Fruit fly (Drosophila melanogaster): ENCODE results near the gene CG14408.

Gene CG14408

dm6 chrX:14832562-14833303, 900 bp upstream of the CG14408 start, which contains the start of gene CG14411 (continued):
- TF ChIP-seq slou (GFP tag; optimal IDR thresholded peaks at IDR 0.05) (no peak), org-1 (GFP tag; optimal IDR thresholded peaks at IDR 0.05) (no peak), Sox100B (GFP tag; optimal IDR thresholded peaks at IDR 0.05) (no peak), CG11504 (tag; optimal IDR thresholded peaks at IDR 0.05) (no peak), CG15696 (tag; optimal IDR thresholded peaks at IDR 0.05) (no peak), Bgb (GFP tag; IDR thresholded peaks at IDR 0.05; ENCODE audit: partially characterized antibody) (peak; percentile 29; the same call in 1 of the 2 replicates), CG12659 (GFP tag; optimal IDR thresholded peaks at IDR 0.05) (no peak), fd64A (GFP tag; optimal IDR thresholded peaks at IDR 0.05) (no peak), repo (GFP tag; optimal IDR thresholded peaks at IDR 0.05) (no peak), gem (tag; optimal IDR thresholded peaks at IDR 0.05) (no peak), CG1832 (GFP tag; optimal IDR thresholded peaks at IDR 0.05) (no peak), Rx (GFP tag; IDR thresholded peaks at IDR 0.05) (no peak), sc (optimal IDR thresholded peaks at IDR 0.05) (no peak), sc (GFP tag; optimal IDR thresholded peaks at IDR 0.05) (no peak), CG8765 (GFP tag; IDR thresholded peaks at IDR 0.05) (no peak), CG12769 (tag; optimal IDR thresholded peaks at IDR 0.05) (no peak), Asciz (GFP tag; optimal IDR thresholded peaks at IDR 0.05) (no peak), Spps (tag; optimal IDR thresholded peaks at IDR 0.05) (no peak), Doc2 (GFP tag; IDR thresholded peaks at IDR 0.05) (no peak), CG10431 (GFP tag; optimal IDR thresholded peaks at IDR 0.05) (no peak), exex (tag; optimal IDR thresholded peaks at IDR 0.05) (no peak), CG30020 (tag; optimal IDR thresholded peaks at IDR 0.05) (no peak), cg (GFP tag; optimal IDR thresholded peaks at IDR 0.05) (peak; percentile 91), cas (GFP tag; IDR thresholded peaks at IDR 0.05) (no peak), Adf1 (GFP tag; IDR thresholded peaks at IDR 0.05) (peak; percentile 82), sr (GFP tag; IDR thresholded peaks at IDR 0.05) (no peak), hth (optimal IDR thresholded peaks at IDR 0.05) (no peak), pzg (GFP tag; optimal IDR thresholded peaks at IDR 0.05) (peak; percentile 79), gro (GFP tag; optimal IDR thresholded peaks at IDR 0.05) (no peak), CG10565 (GFP tag; optimal IDR thresholded peaks at IDR 0.05) (no peak), Mes4 (GFP tag; optimal IDR thresholded peaks at IDR 0.05) (no peak), tap (tag; optimal IDR thresholded peaks at IDR 0.05) (no peak), dm (GFP tag; optimal IDR thresholded peaks at IDR 0.05) (peak; percentile 32), CG10147 (GFP tag; optimal IDR thresholded peaks at IDR 0.05) (no peak), Kr (GFP tag; optimal IDR thresholded peaks at IDR 0.05) (no peak), CG13624 (GFP tag; optimal IDR thresholded peaks at IDR 0.05) (no peak), pb (GFP tag; optimal IDR thresholded peaks at IDR 0.05) (no peak), Oaz (GFP tag; IDR thresholded peaks at IDR 0.05) (no peak), CG7928 (GFP tag; optimal IDR thresholded peaks at IDR 0.05) (no peak), inv (GFP tag; IDR thresholded peaks at IDR 0.05; ENCODE audit: partially characterized antibody) (no peak), vvl (GFP tag; IDR thresholded peaks at IDR 0.05) (peak; percentile 36), row (GFP tag; IDR thresholded peaks at IDR 0.05) (peak; percentile 59; the same call in 2 of the 3 replicates), en (GFP tag; optimal IDR thresholded peaks at IDR 0.05) (no peak), amos (GFP tag; IDR thresholded peaks at IDR 0.05; ENCODE audit: partially characterized antibody) (peak; percentile 48), Nf-YC (tag; optimal IDR thresholded peaks at IDR 0.05) (no peak), otp (GFP tag; IDR thresholded peaks at IDR 0.05) (no peak), Trl (optimal IDR thresholded peaks at IDR 0.05) (no peak), Trl (GFP tag; optimal IDR thresholded peaks at IDR 0.05) (no peak), CG13296 (GFP tag; optimal IDR thresholded peaks at IDR 0.05) (no peak), Myb (GFP tag; optimal IDR thresholded peaks at IDR 0.05) (no peak), pum (GFP tag; optimal IDR thresholded peaks at IDR 0.05) (no peak)

All from whole organism, embryonic.